Fruit fly (Drosophila melanogaster) whole organism, embryonic: Measurements from ENCODE around the gene fw.

Experiments
- Bdp1 ChIP-seq: fragments of 200-800 bp; sonication (Bioruptor generic); optimal IDR thresholded peaks from 3 replicates; lab custom pipeline; 2016; ENCODE audit warnings: missing biosample characterization, missing genetic modification characterization
- Blimp-1 ChIP-seq: fragments of 200-800 bp; sonication (Bioruptor generic); optimal IDR thresholded peaks from 3 replicates; lab custom pipeline; 2018; ENCODE audit warnings: missing biosample characterization, missing genetic modification characterization, mild to moderate bottlenecking, moderate library complexity, missing genetic modification reagents
- CG10654 ChIP-seq: fragments of 200-800 bp; sonication (Bioruptor generic); optimal IDR thresholded peaks from 2 replicates; lab custom pipeline; 2016; ENCODE audit warnings: missing biosample characterization, missing genetic modification characterization
- CG11504 ChIP-seq: fragments of 200-800 bp; sonication (Bioruptor generic); optimal IDR thresholded peaks from 3 replicates; lab custom pipeline; 2019; ENCODE audit warnings: missing biosample characterization, mild to moderate bottlenecking, missing genetic modification characterization, moderate library complexity
- CG12659 ChIP-seq: fragments of 200-800 bp; sonication (Bioruptor generic); optimal IDR thresholded peaks from 3 replicates; lab custom pipeline; 2017; ENCODE audit warnings: mild to moderate bottlenecking, missing biosample characterization, missing genetic modification reagents, missing genetic modification characterization
- CG17328 ChIP-seq: fragments of 200-800 bp; sonication (Bioruptor generic); IDR thresholded peaks from 2 replicates; pipeline ENCODE4 v1.3.6; 2022; ENCODE audit warnings: missing biosample characterization, missing genetic modification characterization
- CG17359 ChIP-seq: fragments of 200-800 bp; sonication (Bioruptor generic); optimal IDR thresholded peaks from 3 replicates; lab custom pipeline; 2018; ENCODE audit warnings: missing biosample characterization, mild to moderate bottlenecking, missing genetic modification characterization, moderate library complexity
- CG17568 ChIP-seq: fragments of 200-800 bp; sonication (Bioruptor generic); optimal IDR thresholded peaks from 2 replicates; lab custom pipeline; 2018; ENCODE audit warnings: missing biosample characterization, mild to moderate bottlenecking, missing genetic modification characterization, moderate library complexity
- CG2875 ChIP-seq: fragments of 200-800 bp; sonication (Bioruptor generic); optimal IDR thresholded peaks from 2 replicates; lab custom pipeline; 2017; ENCODE audit warnings: missing biosample characterization, mild to moderate bottlenecking, missing genetic modification characterization, missing genetic modification reagents
- CG30403 ChIP-seq: fragments of 200-800 bp; sonication (Bioruptor generic); optimal IDR thresholded peaks from 3 replicates; lab custom pipeline; 2016; ENCODE audit warnings: missing biosample characterization, missing genetic modification characterization
- CG31441 ChIP-seq: fragments of 200-800 bp; sonication (Bioruptor generic); IDR thresholded peaks from 2 replicates; pipeline ENCODE4 v1.3.6; 2022; ENCODE audit warnings: missing biosample characterization, missing genetic modification characterization
- CG7357 ChIP-seq: fragments of 200-800 bp; sonication (Bioruptor generic); IDR thresholded peaks from 3 replicates; pipeline ENCODE4 v1.3.6; 2022; ENCODE audit warnings: missing biosample characterization, missing genetic modification characterization
- CG8290 ChIP-seq, 3 experiments: fragments of 200-800 bp; sonication (Bioruptor generic); optimal IDR thresholded peaks; 2 replicates each; lab custom pipeline; 2016 to 2019; ENCODE audit warnings: missing biosample characterization in 3 of 3, missing genetic modification characterization in 3 of 3, mild to moderate bottlenecking in 2 of 3, moderate library complexity in 1 of 3
- CG8359 ChIP-seq: fragments of 200-800 bp; sonication (Bioruptor generic); optimal IDR thresholded peaks from 2 replicates; lab custom pipeline; 2017; ENCODE audit warnings: missing biosample characterization, mild to moderate bottlenecking, missing genetic modification characterization, borderline replicate concordance
- Dek ChIP-seq: fragments of 200-800 bp; sonication (Bioruptor generic); optimal IDR thresholded peaks from 3 replicates; lab custom pipeline; 2019; ENCODE audit warnings: missing biosample characterization, mild to moderate bottlenecking, missing genetic modification characterization, moderate library complexity
- Dip3 ChIP-seq: fragments of 200-800 bp; sonication (Bioruptor generic); optimal IDR thresholded peaks from 3 replicates; lab custom pipeline; 2016; ENCODE audit warnings: missing biosample characterization, missing genetic modification characterization
- Drgx ChIP-seq: fragments of 200-800 bp; sonication (Bioruptor generic); IDR thresholded peaks from 2 replicates; pipeline ENCODE4 v1.3.6; 2022; ENCODE audit warnings: missing biosample characterization, missing genetic modification characterization
- HLH54F ChIP-seq: fragments of 200-800 bp; sonication (Bioruptor generic); optimal IDR thresholded peaks from 3 replicates; lab custom pipeline; 2016; ENCODE audit warnings: missing biosample characterization, missing genetic modification characterization
- Kr ChIP-seq: fragments of 200-800 bp; sonication (Bioruptor generic); optimal IDR thresholded peaks from 2 replicates; lab custom pipeline; 2017; ENCODE audit warnings: missing biosample characterization, mild to moderate bottlenecking, missing genetic modification characterization
- Myb ChIP-seq: fragments of 200-800 bp; sonication (Bioruptor generic); optimal IDR thresholded peaks from 2 replicates; lab custom pipeline; 2016; ENCODE audit warnings: missing biosample characterization, missing genetic modification characterization
- Oli ChIP-seq: fragments of 200-800 bp; sonication (Bioruptor generic); optimal IDR thresholded peaks from 2 replicates; lab custom pipeline; 2018; ENCODE audit warnings: missing biosample characterization, mild to moderate bottlenecking, missing genetic modification characterization, moderate library complexity
- PHDP ChIP-seq: fragments of 200-800 bp; sonication (Bioruptor generic); optimal IDR thresholded peaks from 3 replicates; lab custom pipeline; 2018; ENCODE audit warnings: missing biosample characterization, mild to moderate bottlenecking, missing genetic modification characterization, moderate library complexity
- Side ChIP-seq: fragments of 200-800 bp; sonication (Bioruptor generic); optimal IDR thresholded peaks from 2 replicates; lab custom pipeline; 2016; ENCODE audit warnings: missing biosample characterization, missing genetic modification characterization
- Sox102F ChIP-seq: fragments of 200-800 bp; sonication (Bioruptor generic); optimal IDR thresholded peaks from 2 replicates; lab custom pipeline; 2018; ENCODE audit warnings: missing biosample characterization, mild to moderate bottlenecking, missing genetic modification characterization, moderate library complexity
- ash1 ChIP-seq: fragments of 200-800 bp; sonication (Bioruptor generic); optimal IDR thresholded peaks from 2 replicates; lab custom pipeline; 2018; ENCODE audit warnings: missing biosample characterization, mild to moderate bottlenecking, missing genetic modification characterization
- bab2 ChIP-seq: fragments of 200-800 bp; sonication (Bioruptor generic); optimal IDR thresholded peaks from 2 replicates; lab custom pipeline; 2016; ENCODE audit warnings: missing biosample characterization, missing genetic modification characterization
- bsh ChIP-seq, 2 experiments: fragments of 200-800 bp; sonication (Bioruptor generic); optimal IDR thresholded peaks; 2 replicates each; lab custom pipeline; 2017 to 2018; ENCODE audit warnings: mild to moderate bottlenecking in 2 of 2, missing biosample characterization in 2 of 2, missing genetic modification characterization in 2 of 2, moderate library complexity in 1 of 2
- caup ChIP-seq: fragments of 200-800 bp; sonication (Bioruptor generic); optimal IDR thresholded peaks from 3 replicates; lab custom pipeline; 2017; ENCODE audit warnings: missing biosample characterization, mild to moderate bottlenecking, missing genetic modification characterization, moderate library complexity; ENCODE audit not compliant: severe bottlenecking
- ci ChIP-seq: fragments of 200-800 bp; sonication (Bioruptor generic); IDR thresholded peaks from 3 replicates; pipeline ENCODE4 v1.3.6; 2022; ENCODE audit warnings: missing biosample characterization, missing genetic modification characterization
- emc ChIP-seq: fragments of 200-800 bp; sonication (Bioruptor generic); optimal IDR thresholded peaks from 2 replicates; lab custom pipeline; 2016; ENCODE audit warnings: missing biosample characterization, missing genetic modification characterization
- her ChIP-seq: fragments of 200-800 bp; sonication (Bioruptor generic); optimal IDR thresholded peaks from 2 replicates; lab custom pipeline; 2016; ENCODE audit warnings: missing biosample characterization, missing genetic modification characterization
- kni ChIP-seq: fragments of 200-800 bp; sonication (Bioruptor generic); optimal IDR thresholded peaks from 3 replicates; lab custom pipeline; 2017; ENCODE audit warnings: mild to moderate bottlenecking, missing biosample characterization, missing genetic modification reagents, missing genetic modification characterization
- luna ChIP-seq: fragments of 200-800 bp; sonication (Bioruptor generic); optimal IDR thresholded peaks from 2 replicates; lab custom pipeline; 2016; ENCODE audit warnings: missing biosample characterization, missing genetic modification characterization
- nom ChIP-seq: fragments of 200-800 bp; sonication (Bioruptor generic); optimal IDR thresholded peaks from 2 replicates; lab custom pipeline; 2017; ENCODE audit warnings: missing biosample characterization, missing genetic modification characterization, mild to moderate bottlenecking, moderate library complexity, missing genetic modification reagents
- odd ChIP-seq: fragments of 200-800 bp; sonication (Bioruptor generic); optimal IDR thresholded peaks from 2 replicates; lab custom pipeline; 2017; ENCODE audit warnings: missing biosample characterization, mild to moderate bottlenecking, missing genetic modification characterization
- onecut ChIP-seq: fragments of 200-800 bp; sonication (Bioruptor generic); IDR thresholded peaks from 2 replicates; pipeline ENCODE4 v1.3.6; 2022; ENCODE audit warnings: missing biosample characterization, missing genetic modification characterization
- p53 ChIP-seq: fragments of 200-800 bp; sonication (Bioruptor generic); optimal IDR thresholded peaks from 2 replicates; lab custom pipeline; 2016; ENCODE audit warnings: missing biosample characterization, missing genetic modification characterization
- pan ChIP-seq, 4 experiments: fragments of >200 bp in 3 of 4; fragments of 200-800 bp in 1 of 4; sonication (Bioruptor generic) in 1 of 4; optimal IDR thresholded peaks in 3 of 4; IDR thresholded peaks in 1 of 4; 2 replicates each; pipeline versions ENCODE4 v1.3.6 to Lab custom; 2017 to 2022; ENCODE audit warnings: missing biosample characterization in 2 of 4, missing genetic modification characterization in 2 of 4, mixed read lengths in 1 of 4
- phol ChIP-seq: fragments of 200-800 bp; sonication (Bioruptor generic); optimal IDR thresholded peaks from 3 replicates; lab custom pipeline; 2018; ENCODE audit warnings: missing biosample characterization, mild to moderate bottlenecking, missing genetic modification characterization, moderate library complexity
- pum ChIP-seq: fragments of 200-800 bp; sonication (Bioruptor generic); optimal IDR thresholded peaks from 2 replicates; lab custom pipeline; 2016; ENCODE audit warnings: missing biosample characterization, missing genetic modification characterization
- row ChIP-seq: fragments of 200-800 bp; sonication (Bioruptor generic); IDR thresholded peaks from 3 replicates; pipeline ENCODE4 v1.3.6; 2022; ENCODE audit warnings: missing biosample characterization, missing genetic modification characterization
- schlank ChIP-seq: fragments of 200-800 bp; sonication (Bioruptor generic); optimal IDR thresholded peaks from 2 replicates; lab custom pipeline; 2018; ENCODE audit warnings: missing biosample characterization, mild to moderate bottlenecking, missing genetic modification characterization
- sens ChIP-seq: fragments of 200-800 bp; sonication (Bioruptor generic); peaks from one replicate; lab custom pipeline; 2016; ENCODE audit warnings: missing biosample characterization, missing genetic modification characterization
- sens-2 ChIP-seq: fragments of 200-800 bp; sonication (Bioruptor generic); IDR thresholded peaks from 2 replicates; pipeline ENCODE4 v1.3.6; 2022; ENCODE audit warnings: missing biosample characterization, missing genetic modification characterization
- sug ChIP-seq: fragments of 200-800 bp; optimal IDR thresholded peaks from 2 replicates; lab custom pipeline; 2019; ENCODE audit warnings: missing biosample characterization, mild to moderate bottlenecking, missing genetic modification characterization, moderate library complexity
- tio ChIP-seq: fragments of 200-800 bp; sonication (Bioruptor generic); optimal IDR thresholded peaks from 2 replicates; lab custom pipeline; 2017; ENCODE audit warnings: missing biosample characterization, missing genetic modification characterization, inconsistent platforms
- z ChIP-seq: fragments of 200-800 bp; sonication (Bioruptor generic); IDR thresholded peaks from 3 replicates; pipeline ENCODE4 v1.3.6; 2022; ENCODE audit warnings: missing biosample characterization, missing genetic modification characterization

The fw gene

DNA sequence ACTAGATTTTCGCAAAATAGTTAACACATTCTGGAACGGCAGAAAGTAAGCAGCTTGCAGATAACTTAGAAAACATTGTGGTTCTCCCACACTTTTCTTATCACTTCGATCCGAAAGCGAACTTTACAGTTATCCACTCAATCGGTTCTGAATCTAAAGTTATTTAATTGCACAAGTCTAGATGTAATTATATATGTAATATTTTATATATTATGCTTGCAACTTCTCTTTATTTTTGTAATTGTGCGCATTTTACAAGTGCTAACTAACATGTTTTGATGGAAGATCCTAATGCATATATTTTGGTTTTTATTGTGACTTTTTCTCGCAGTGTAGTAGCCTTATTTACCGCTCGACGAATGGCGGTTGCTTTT is 668 bp upstream of the fw start (continued):
- TF ChIP-seq CG7357 (GFP tag; lab: Robert Waterston, UW) (no peak), Dek (tag; lab: Kevin White, UChicago) (no peak), Sox102F (peak; percentile 38), odd (GFP tag; lab: Kevin White, UChicago) (peak; percentile 44), p53 (GFP tag; lab: Kevin White, UChicago) (no peak), Dip3 (GFP tag; lab: Kevin White, UChicago) (no peak), Myb (GFP tag; lab: Kevin White, UChicago) (no peak), luna (no peak), CG11504 (tag; lab: Kevin White, UChicago) (peak; percentile 68), CG17568 (GFP tag; lab: Kevin White, UChicago) (no peak), emc (GFP tag; lab: Kevin White, UChicago) (no peak), CG2875 (GFP tag; lab: Kevin White, UChicago) (no peak), pum (GFP tag; lab: Kevin White, UChicago) (no peak), pan (optimal IDR thresholded peaks at IDR 0.05; lab: Kevin White, UChicago) (no peak), pan (GFP tag; optimal IDR thresholded peaks at IDR 0.05 in 1 of 2, IDR thresholded peaks at IDR 0.05 in 1 of 2) (no peak), CG12659 (GFP tag; lab: Kevin White, UChicago) (peak; percentile 50), CG8290 (GFP tag; optimal IDR thresholded peaks at IDR 0.05; lab: Kevin White, UChicago) (no peak), CG8290 (tag; optimal IDR thresholded peaks at IDR 0.05; lab: Kevin White, UChicago) (no peak), ash1 (GFP tag; lab: Kevin White, UChicago) (no peak), HLH54F (GFP tag; lab: Kevin White, UChicago) (no peak), schlank (tag; lab: Kevin White, UChicago) (no peak), Bdp1 (GFP tag; lab: Kevin White, UChicago) (no peak), CG17328 (GFP tag; lab: Robert Waterston, UW) (no peak), CG8359 (GFP tag; lab: Kevin White, UChicago) (no peak), z (GFP tag; lab: Robert Waterston, UW) (no peak), CG10654 (no peak), sug (tag; lab: Kevin White, UChicago) (no peak)

DNA sequence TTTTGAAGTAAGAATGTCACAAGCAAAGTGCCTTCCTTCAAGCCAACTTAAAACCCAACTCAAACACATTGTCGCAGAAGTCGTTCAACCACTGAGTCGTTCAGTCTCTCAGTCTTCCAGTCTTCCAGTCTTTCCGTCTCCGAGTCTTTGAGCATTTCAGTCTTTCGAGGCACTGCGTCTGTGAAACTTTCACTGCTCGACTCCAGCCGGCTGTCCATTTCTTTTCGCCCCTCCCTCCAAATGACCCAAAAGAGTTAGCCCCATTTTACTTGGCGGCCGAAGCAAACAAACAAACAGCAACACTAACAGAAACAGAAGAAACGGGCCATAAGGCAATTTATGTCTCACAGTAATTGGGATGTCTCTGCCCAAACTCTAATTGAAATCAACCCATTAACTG is 2.7 kb downstream of the fw start:
- TF ChIP-seq tio (GFP tag; lab: Kevin White, UChicago) (no peak), Kr (GFP tag; lab: Kevin White, UChicago) (no peak), her (GFP tag; lab: Kevin White, UChicago) (no peak), Blimp-1 (peak; percentile 90), Side (GFP tag; lab: Kevin White, UChicago) (no peak), ci (0 out of 3 replicates have a peak, but pooled peaks have one; percentile 35), kni (peak; percentile 44)
- TF ChIP-seq, all 482 proteins: peak for 3

DNA sequence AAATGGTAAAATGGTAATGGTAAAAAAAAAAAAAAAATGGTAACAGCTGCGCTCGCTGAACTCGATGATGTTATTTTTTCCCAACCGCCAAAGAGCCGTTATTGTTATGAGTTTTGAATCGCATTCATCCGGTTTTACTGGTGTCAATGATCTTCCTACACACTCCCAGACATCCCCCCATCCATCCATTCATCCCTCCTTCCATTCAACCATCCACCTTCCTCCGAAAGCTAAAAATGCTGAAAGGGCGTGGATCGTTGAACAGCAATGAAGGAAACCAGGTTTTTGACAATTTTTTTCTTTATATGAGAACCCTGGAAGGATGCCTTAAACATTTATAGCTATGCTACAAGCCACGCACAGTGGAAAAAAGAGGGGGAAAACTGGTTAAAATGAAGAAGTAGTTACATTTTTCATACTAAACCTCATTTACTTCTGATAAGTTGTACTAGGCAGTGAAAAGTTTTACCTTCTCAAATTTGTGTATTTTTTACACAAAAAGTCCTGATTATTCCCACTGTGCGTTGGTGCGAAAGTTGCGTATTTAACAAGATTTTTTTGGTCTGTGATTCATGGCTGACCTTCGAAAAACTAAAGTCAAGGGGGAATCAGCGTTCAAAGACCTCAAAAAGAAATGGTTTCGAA is 3.6 kb downstream of the fw start:
- TF ChIP-seq phol (tag; lab: Kevin White, UChicago) (peak; percentile 21), CG31441 (GFP tag; lab: Robert Waterston, UW) (0 out of 2 replicates have a peak, but pooled peaks have one; percentile 12), row (GFP tag; lab: Robert Waterston, UW) (0 out of 3 replicates have a peak, but pooled peaks have one; percentile 23), PHDP (tag; lab: Kevin White, UChicago) (peak; percentile 20), bab2 (GFP tag; lab: Kevin White, UChicago) (no peak), Oli (tag; lab: Kevin White, UChicago) (peak; percentile 30), Drgx (GFP tag; lab: Robert Waterston, UW) (0 out of 2 replicates have a peak, but pooled peaks have one; percentile 19), caup (GFP tag; lab: Kevin White, UChicago) (no peak), sens (GFP tag; lab: Kevin White, UChicago) (peak; percentile 81), Blimp-1 (peak; percentile 9), bsh (GFP tag; optimal IDR thresholded peaks at IDR 0.05; lab: Kevin White, UChicago) (peak in 1 of 2 experiments; percentile 34), CG17359 (peak; percentile 35), sens-2 (GFP tag; lab: Robert Waterston, UW) (0 out of 2 replicates have a peak, but pooled peaks have one; percentile 18), nom (GFP tag; lab: Kevin White, UChicago) (peak; percentile 25), CG30403 (GFP tag; lab: Kevin White, UChicago) (peak; percentile 10), onecut (GFP tag; lab: Robert Waterston, UW) (no peak)
